Worm (Caenorhabditis elegans): Measurements from ENCODE around the gene decr-1.2.

The decr-1.2 gene

ce11 chrII:8577509-8578099 lies 32.2 kb downstream of the decr-1.2 start, which contains the start of gene F54C9.9 (continued):
- TF ChIP-seq hsf-1 (GFP tag; IDR thresholded peaks at IDR 0.05) (0 out of 2 replicates have a peak, but pooled peaks have one; percentile 65), bed-2 (GFP tag; IDR thresholded peaks at IDR 0.05) (no peak), snpc-1.1 (tag; optimal IDR thresholded peaks at IDR 0.05; ENCODE audit: insufficient read depth) (no peak), zim-3 (tag; optimal IDR thresholded peaks at IDR 0.05) (no peak), ztf-6 (GFP tag; IDR thresholded peaks at IDR 0.05) (no peak), F55B11.4 (tag; optimal IDR thresholded peaks at IDR 0.05; ENCODE audit: borderline replicate concordance, insufficient read depth) (no peak), D2030.7 (GFP tag; IDR thresholded peaks at IDR 0.05) (no peak), ztf-26 (tag; optimal IDR thresholded peaks at IDR 0.05) (no peak), fkh-3 (tag; optimal IDR thresholded peaks at IDR 0.05) (no peak), sptf-2 (GFP tag; optimal IDR thresholded peaks at IDR 0.05) (no peak), ceh-27 (GFP tag; optimal IDR thresholded peaks at IDR 0.05) (no peak), efl-1 (GFP tag; optimal IDR thresholded peaks at IDR 0.05) (peak; percentile 19), mxl-1 (tag; optimal IDR thresholded peaks at IDR 0.05) (no peak), ztf-22 (GFP tag; optimal IDR thresholded peaks at IDR 0.05) (no peak), ceh-100 (GFP tag; IDR thresholded peaks at IDR 0.05) (peak; percentile 50; the same call in 1 of the 2 replicates), hlh-12 (tag; optimal IDR thresholded peaks at IDR 0.05) (no peak), nhr-27 (tag; optimal IDR thresholded peaks at IDR 0.05) (no peak), egl-44 (GFP tag; IDR thresholded peaks at IDR 0.05) (no peak), dox-1 (GFP tag; IDR thresholded peaks at IDR 0.05) (no peak), pha-4 (tag; optimal IDR thresholded peaks at IDR 0.05) (no peak), mel-28 (tag; optimal IDR thresholded peaks at IDR 0.05; ENCODE audit: borderline replicate concordance) (no peak), lin-40 (tag; optimal IDR thresholded peaks at IDR 0.05) (no peak), lsl-1 (GFP tag; optimal IDR thresholded peaks at IDR 0.05) (peak; percentile 50), unc-62 (GFP tag; optimal IDR thresholded peaks at IDR 0.05) (no peak), Y56A3A.18 (GFP tag; IDR thresholded peaks at IDR 0.05) (no peak), egrh-3 (GFP tag; IDR thresholded peaks at IDR 0.05) (no peak), egl-18 (GFP tag; IDR thresholded peaks at IDR 0.05) (no peak), hlh-26 (GFP tag; conservative IDR thresholded peaks at IDR 0.05) (no peak), aptf-2 (GFP tag; conservative IDR thresholded peaks at IDR 0.05) (no peak), hmg-20 (GFP tag; IDR thresholded peaks at IDR 0.05) (no peak), attf-5 (GFP tag; optimal IDR thresholded peaks at IDR 0.05) (no peak), F57A8.1 (GFP tag; optimal IDR thresholded peaks at IDR 0.05) (no peak), pbrm-1 (GFP tag; IDR thresholded peaks at IDR 0.05) (0 out of 2 replicates have a peak, but pooled peaks have one; percentile 31), madf-6 (GFP tag; IDR thresholded peaks at IDR 0.05) (peak; percentile 71), lin-26 (GFP tag; IDR thresholded peaks at IDR 0.05) (peak; percentile 73), Y67H2A.10 (GFP tag; conservative IDR thresholded peaks at IDR 0.05) (no peak), akir-1 (GFP tag; optimal IDR thresholded peaks at IDR 0.05) (no peak), ztf-25 (GFP tag; IDR thresholded peaks at IDR 0.05) (no peak), nfya-2 (GFP tag; IDR thresholded peaks at IDR 0.05) (no peak), F23B12.7 (tag; optimal IDR thresholded peaks at IDR 0.05; ENCODE audit: insufficient read depth) (peak; percentile 6), B0261.1 (tag; optimal IDR thresholded peaks at IDR 0.05) (no peak), F33H1.4 (GFP tag; IDR thresholded peaks at IDR 0.05) (peak; percentile 28; the same call in 1 of the 2 replicates), Y79H2A.3 (GFP tag; conservative IDR thresholded peaks at IDR 0.05) (peak; percentile 87), madf-10 (tag; optimal IDR thresholded peaks at IDR 0.05) (no peak), F10E7.11 (tag; optimal IDR thresholded peaks at IDR 0.05) (no peak), lin-35 (GFP tag; optimal IDR thresholded peaks at IDR 0.05) (peak in 1 of 3 experiments; percentile 41), F49E8.2 (tag; optimal IDR thresholded peaks at IDR 0.05; ENCODE audit: insufficient read depth) (peak; percentile 79), F39B2.1 (GFP tag; IDR thresholded peaks at IDR 0.05) (no peak)

Data from whole organism, young adult.